Fruit fly (Drosophila melanogaster) whole organism, embryonic: Measurements from ENCODE around the gene Sry-alpha.

Experiments used
- Ada2b ChIP-seq: fragments of 200-800 bp; sonication (Bioruptor generic); IDR thresholded peaks from 2 replicates; pipeline ENCODE4 v1.3.6; 2022; ENCODE audit warnings: missing biosample characterization, missing genetic modification characterization
- Bdp1 ChIP-seq: fragments of 200-800 bp; sonication (Bioruptor generic); optimal IDR thresholded peaks from 3 replicates; lab custom pipeline; 2016; ENCODE audit warnings: missing biosample characterization, missing genetic modification characterization
- Bteb2 ChIP-seq: fragments of 200-800 bp; sonication (Bioruptor generic); optimal IDR thresholded peaks from 2 replicates; lab custom pipeline; 2016; ENCODE audit warnings: missing biosample characterization, missing genetic modification characterization
- CG10274 ChIP-seq: fragments of 200-800 bp; sonication (Bioruptor generic); optimal IDR thresholded peaks from 3 replicates; lab custom pipeline; 2017; ENCODE audit warnings: missing biosample characterization, mild to moderate bottlenecking, missing genetic modification characterization
- CG10543 ChIP-seq: fragments of 200-800 bp; sonication (Bioruptor generic); optimal IDR thresholded peaks from 3 replicates; lab custom pipeline; 2017; ENCODE audit warnings: missing biosample characterization, mild to moderate bottlenecking, missing genetic modification characterization, moderate library complexity
- CG10654 ChIP-seq: fragments of 200-800 bp; sonication (Bioruptor generic); optimal IDR thresholded peaks from 2 replicates; lab custom pipeline; 2016; ENCODE audit warnings: missing biosample characterization, missing genetic modification characterization
- CG12104 ChIP-seq: fragments of 200-800 bp; sonication (Bioruptor generic); optimal IDR thresholded peaks from 3 replicates; lab custom pipeline; 2016; ENCODE audit warnings: missing biosample characterization, missing genetic modification characterization
- CG12299 ChIP-seq: fragments of 200-800 bp; sonication (Bioruptor generic); optimal IDR thresholded peaks from 2 replicates; lab custom pipeline; 2018; ENCODE audit warnings: missing biosample characterization, mild to moderate bottlenecking, missing genetic modification characterization
- CG14050 ChIP-seq: fragments of 200-800 bp; sonication (Bioruptor generic); IDR thresholded peaks from 3 replicates; pipeline ENCODE4 v1.3.6; 2022; ENCODE audit warnings: missing biosample characterization, missing genetic modification characterization
- CG14860 ChIP-seq: fragments of 200-800 bp; sonication (Bioruptor generic); IDR thresholded peaks from 3 replicates; pipeline ENCODE4 v1.3.6; 2022; ENCODE audit warnings: missing biosample characterization, missing genetic modification characterization; ENCODE audit not compliant: partially characterized antibody
- CG1529 ChIP-seq: fragments of 200-800 bp; sonication (Bioruptor generic); optimal IDR thresholded peaks from 3 replicates; lab custom pipeline; 2018; ENCODE audit warnings: missing biosample characterization, missing genetic modification characterization
- CG2120 ChIP-seq: fragments of 200-800 bp; sonication (Bioruptor generic); optimal IDR thresholded peaks from 3 replicates; lab custom pipeline; 2016; ENCODE audit warnings: missing biosample characterization, missing genetic modification characterization
- CG2678 ChIP-seq: fragments of 200-800 bp; sonication (Bioruptor generic); optimal IDR thresholded peaks from 3 replicates; lab custom pipeline; 2019; ENCODE audit warnings: missing biosample characterization, mild to moderate bottlenecking, missing genetic modification characterization, moderate library complexity
- CG31224 ChIP-seq: fragments of 200-800 bp; sonication (Bioruptor generic); IDR thresholded peaks from 2 replicates; pipeline ENCODE4 v1.3.6; 2022; ENCODE audit warnings: missing biosample characterization, missing genetic modification characterization
- CG31365 ChIP-seq: fragments of 200-800 bp; sonication (Bioruptor generic); optimal IDR thresholded peaks from 2 replicates; lab custom pipeline; 2018; ENCODE audit warnings: missing biosample characterization, mild to moderate bottlenecking, missing genetic modification characterization
- CG32772 ChIP-seq: fragments of 200-800 bp; sonication (Bioruptor generic); IDR thresholded peaks from 2 replicates; pipeline ENCODE4 v1.3.6; 2022; ENCODE audit warnings: missing biosample characterization, missing genetic modification characterization
- CG3281 ChIP-seq: fragments of 200-800 bp; sonication (Bioruptor generic); optimal IDR thresholded peaks from 3 replicates; lab custom pipeline; 2017; ENCODE audit warnings: missing biosample characterization, mild to moderate bottlenecking, missing genetic modification characterization
- CG33213 ChIP-seq: fragments of 200-800 bp; sonication (Bioruptor generic); optimal IDR thresholded peaks from 3 replicates; lab custom pipeline; 2016; ENCODE audit warnings: missing biosample characterization, missing genetic modification characterization
- CG34376 ChIP-seq: fragments of 200-800 bp; sonication (Bioruptor generic); optimal IDR thresholded peaks from 2 replicates; lab custom pipeline; 2018; ENCODE audit warnings: missing biosample characterization, mild to moderate bottlenecking, missing genetic modification characterization
- CG42726 ChIP-seq: fragments of 200-800 bp; sonication (Bioruptor generic); IDR thresholded peaks from 2 replicates; pipeline ENCODE4 v1.3.6; 2022; ENCODE audit warnings: missing biosample characterization, missing genetic modification characterization; ENCODE audit not compliant: partially characterized antibody
- CG4854 ChIP-seq: fragments of 200-800 bp; sonication (Bioruptor generic); optimal IDR thresholded peaks from 2 replicates; lab custom pipeline; 2016; ENCODE audit warnings: missing biosample characterization, missing genetic modification characterization, inconsistent platforms
- CG6689 ChIP-seq: fragments of 200-800 bp; sonication (Bioruptor generic); IDR thresholded peaks from 2 replicates; pipeline ENCODE4 v1.3.6; 2022; ENCODE audit warnings: missing biosample characterization, missing genetic modification characterization
- CG7357 ChIP-seq: fragments of 200-800 bp; sonication (Bioruptor generic); IDR thresholded peaks from 3 replicates; pipeline ENCODE4 v1.3.6; 2022; ENCODE audit warnings: missing biosample characterization, missing genetic modification characterization
- CG7987 ChIP-seq: fragments of 200-800 bp; sonication (Bioruptor generic); optimal IDR thresholded peaks from 2 replicates; lab custom pipeline; 2018; ENCODE audit warnings: missing biosample characterization, mild to moderate bottlenecking, missing genetic modification characterization, moderate library complexity
- CrebB ChIP-seq: fragments of 200-800 bp; sonication (Bioruptor generic); optimal IDR thresholded peaks from 3 replicates; lab custom pipeline; 2018; ENCODE audit warnings: missing biosample characterization, mild to moderate bottlenecking, missing genetic modification characterization
- HmgD ChIP-seq: fragments of 200-800 bp; sonication (Bioruptor generic); optimal IDR thresholded peaks from 3 replicates; lab custom pipeline; 2016; ENCODE audit warnings: missing biosample characterization, missing genetic modification characterization
- Lhr ChIP-seq: fragments of 200-800 bp; sonication (Bioruptor generic); optimal IDR thresholded peaks from 3 replicates; lab custom pipeline; 2017; ENCODE audit warnings: mild to moderate bottlenecking, missing biosample characterization, missing genetic modification reagents, missing genetic modification characterization
- Meics ChIP-seq: fragments of 200-800 bp; sonication (Bioruptor generic); optimal IDR thresholded peaks from 2 replicates; lab custom pipeline; 2017; ENCODE audit warnings: missing biosample characterization, mild to moderate bottlenecking, missing genetic modification characterization
- Nf-YA ChIP-seq: fragments of 200-800 bp; sonication (Bioruptor generic); IDR thresholded peaks from 2 replicates; pipeline ENCODE4 v1.3.6; 2022; ENCODE audit warnings: missing biosample characterization, missing genetic modification characterization
- NfI ChIP-seq: fragments of 200-800 bp; sonication (Bioruptor generic); optimal IDR thresholded peaks from 3 replicates; lab custom pipeline; 2018; ENCODE audit warnings: missing biosample characterization, mild to moderate bottlenecking, missing genetic modification characterization, moderate library complexity
- Vsx1 ChIP-seq: fragments of 200-800 bp; sonication (Bioruptor generic); optimal IDR thresholded peaks from 2 replicates; lab custom pipeline; 2017; ENCODE audit warnings: missing biosample characterization, mild to moderate bottlenecking, missing genetic modification characterization, missing genetic modification reagents
- chm ChIP-seq: fragments of 200-800 bp; sonication (Bioruptor generic); IDR thresholded peaks from 2 replicates; pipeline ENCODE4 v1.3.6; 2022; ENCODE audit warnings: missing biosample characterization, missing genetic modification characterization
- ems ChIP-seq: fragments of 200-800 bp; sonication (Bioruptor generic); optimal IDR thresholded peaks from 3 replicates; lab custom pipeline; 2016; ENCODE audit warnings: missing biosample characterization, missing genetic modification characterization
- fd3F ChIP-seq: fragments of 200-800 bp; sonication (Bioruptor generic); optimal IDR thresholded peaks from 2 replicates; lab custom pipeline; 2018; ENCODE audit warnings: missing biosample characterization, mild to moderate bottlenecking, missing genetic modification characterization, moderate library complexity
- gce ChIP-seq: fragments of 200-800 bp; sonication (Bioruptor generic); IDR thresholded peaks from 3 replicates; pipeline ENCODE4 v1.3.6; 2022; ENCODE audit warnings: missing biosample characterization, missing genetic modification characterization
- grau ChIP-seq: fragments of 200-800 bp; optimal IDR thresholded peaks from 3 replicates; lab custom pipeline; 2019; ENCODE audit warnings: missing biosample characterization, mild to moderate bottlenecking, missing genetic modification characterization, moderate library complexity
- hkb ChIP-seq, 2 experiments: fragments of 200-800 bp in 1 of 2; fragments of >200 bp in 1 of 2; sonication (Bioruptor generic) in 1 of 2; IDR thresholded peaks in 1 of 2; optimal IDR thresholded peaks in 1 of 2; 2 replicates each; pipeline versions ENCODE4 v1.3.6 to Lab custom; 2017 to 2022; ENCODE audit warnings: missing biosample characterization in 1 of 2, missing genetic modification characterization in 1 of 2
- lab ChIP-seq: fragments of 200-800 bp; sonication (Bioruptor generic); optimal IDR thresholded peaks from 3 replicates; lab custom pipeline; 2017; ENCODE audit warnings: missing biosample characterization, missing genetic modification characterization, mild to moderate bottlenecking, moderate library complexity, missing genetic modification reagents
- lola ChIP-seq, 3 experiments: fragments of >200 bp in 2 of 3; fragments of 200-800 bp in 1 of 3; sonication (Bioruptor generic) in 1 of 3; optimal IDR thresholded peaks; 2 replicates each; lab custom pipeline; 2017 to 2019; ENCODE audit warnings: missing biosample characterization in 3 of 3, missing genetic modification characterization in 3 of 3, mild to moderate bottlenecking in 1 of 3, moderate library complexity in 1 of 3
- nau ChIP-seq: fragments of 200-800 bp; sonication (Bioruptor generic); optimal IDR thresholded peaks from 3 replicates; lab custom pipeline; 2017; ENCODE audit warnings: missing biosample characterization, mild to moderate bottlenecking, missing genetic modification characterization, missing genetic modification reagents
- nerfin-1 ChIP-seq: fragments of 200-800 bp; sonication (Bioruptor generic); optimal IDR thresholded peaks from 3 replicates; lab custom pipeline; 2019; ENCODE audit warnings: missing biosample characterization, mild to moderate bottlenecking, missing genetic modification characterization, moderate library complexity
- pita ChIP-seq: fragments of 200-800 bp; sonication (Bioruptor generic); optimal IDR thresholded peaks from 2 replicates; lab custom pipeline; 2017; ENCODE audit warnings: missing biosample characterization, mild to moderate bottlenecking, missing genetic modification characterization
- pros ChIP-seq: fragments of 200-800 bp; sonication (Bioruptor generic); optimal IDR thresholded peaks from 3 replicates; lab custom pipeline; 2019; ENCODE audit warnings: missing biosample characterization, mild to moderate bottlenecking, missing genetic modification characterization, moderate library complexity
- slbo ChIP-seq: fragments of 200-800 bp; sonication (Bioruptor generic); IDR thresholded peaks from 2 replicates; pipeline ENCODE4 v1.3.6; 2022; ENCODE audit warnings: missing biosample characterization, missing genetic modification characterization
- so ChIP-seq: fragments of 200-800 bp; sonication (Bioruptor generic); IDR thresholded peaks from 3 replicates; pipeline ENCODE4 v1.3.6; 2022; ENCODE audit warnings: missing biosample characterization, missing genetic modification characterization
- sob ChIP-seq: fragments of 200-800 bp; sonication (Bioruptor generic); IDR thresholded peaks from 2 replicates; pipeline ENCODE4 v1.3.6; 2022; ENCODE audit warnings: missing biosample characterization, missing genetic modification characterization
- stc ChIP-seq: fragments of 200-800 bp; sonication (Bioruptor generic); IDR thresholded peaks from 2 replicates; pipeline ENCODE4 v1.3.6; 2022; ENCODE audit warnings: missing biosample characterization, missing genetic modification characterization
- zfh2 ChIP-seq: fragments of 200-800 bp; sonication (Bioruptor generic); optimal IDR thresholded peaks from 2 replicates; lab custom pipeline; 2016; ENCODE audit warnings: missing biosample characterization, missing genetic modification characterization

The Sry-alpha gene

dm6 chr3R:30012602-30013489 is 26.7 kb upstream of the Sry-alpha start (continued):
- TF ChIP-seq Bdp1: no peak
- 0 out of 2 replicates have a peak, but pooled peaks have one; percentile 16 for TF ChIP-seq CG32772 (GFP tag; lab: Robert Waterston, UW)
- no peak for TF ChIP-seq CG7357 (GFP tag; lab: Robert Waterston, UW)
- no peak for TF ChIP-seq fd3F (GFP tag; lab: Kevin White, UChicago)
- no peak for TF ChIP-seq HmgD (GFP tag; lab: Kevin White, UChicago)
- peak; percentile 7 for TF ChIP-seq ems (GFP tag; lab: Kevin White, UChicago)
- TF ChIP-seq Bteb2 (GFP tag; lab: Kevin White, UChicago): no peak
- peak; percentile 20 for TF ChIP-seq Vsx1 (GFP tag; lab: Kevin White, UChicago)
- no peak for TF ChIP-seq CG12104 (GFP tag; lab: Kevin White, UChicago)
- TF ChIP-seq CG10274: peak; percentile 85
- peak; percentile 48; the same call in 1 of the 2 replicates for TF ChIP-seq slbo (GFP tag; lab: Robert Waterston, UW)
- no peak for TF ChIP-seq pros (GFP tag; lab: Kevin White, UChicago)
- no peak for TF ChIP-seq CG14050
- TF ChIP-seq CG2120 (GFP tag; lab: Kevin White, UChicago): peak; percentile 42
- no peak for TF ChIP-seq CG33213 (GFP tag; lab: Kevin White, UChicago)
- TF ChIP-seq CG1529: no peak
- peak; percentile 46 for TF ChIP-seq Meics (GFP tag; lab: Kevin White, UChicago)
- no peak for TF ChIP-seq CG7987 (GFP tag; lab: Kevin White, UChicago)
- no peak for TF ChIP-seq CG10654 (GFP tag; lab: Kevin White, UChicago)
- TF ChIP-seq CG34376 (GFP tag; lab: Kevin White, UChicago): peak; percentile 27
- TF ChIP-seq CG14860 (GFP tag; lab: Robert Waterston, UW): no peak
- peak; percentile 80 for TF ChIP-seq grau (tag; lab: Kevin White, UChicago)
- no peak for TF ChIP-seq CG31365 (tag; lab: Kevin White, UChicago)
- TF ChIP-seq CG2678 (tag; lab: Kevin White, UChicago): peak; percentile 49
- no peak for TF ChIP-seq lola (GFP tag; optimal IDR thresholded peaks at IDR 0.05; lab: Kevin White, UChicago)
- TF ChIP-seq nerfin-1 (tag; lab: Kevin White, UChicago): no peak
- TF ChIP-seq CG42726 (GFP tag; lab: Robert Waterston, UW): no peak
- TF ChIP-seq chm (GFP tag; lab: Robert Waterston, UW): no peak
- no peak for TF ChIP-seq NfI (GFP tag; lab: Kevin White, UChicago)
- peak; percentile 18 for TF ChIP-seq CG10543 (GFP tag; lab: Kevin White, UChicago)
- TF ChIP-seq so (GFP tag; lab: Robert Waterston, UW): no peak
- TF ChIP-seq zfh2 (GFP tag; lab: Kevin White, UChicago): no peak
- peak; percentile 56 for TF ChIP-seq lab
- TF ChIP-seq Ada2b (GFP tag; lab: Robert Waterston, UW): 0 out of 2 replicates have a peak, but pooled peaks have one; percentile 25
- peak; percentile 37 for TF ChIP-seq CG3281
- TF ChIP-seq nau (GFP tag; lab: Kevin White, UChicago): no peak
- no peak for TF ChIP-seq CG12299 (tag; lab: Kevin White, UChicago)
- no peak for TF ChIP-seq CG4854
- no peak for TF ChIP-seq pita (GFP tag; lab: Kevin White, UChicago)
- TF ChIP-seq Nf-YA (GFP tag; lab: Robert Waterston, UW): no peak
- TF ChIP-seq CG6689 (GFP tag; lab: Robert Waterston, UW): no peak
- no peak for TF ChIP-seq hkb (optimal IDR thresholded peaks at IDR 0.05; lab: Kevin White, UChicago)
- peak; percentile 47 for TF ChIP-seq hkb (GFP tag; IDR thresholded peaks at IDR 0.05; lab: Robert Waterston, UW)
- no peak for TF ChIP-seq Lhr (GFP tag; lab: Kevin White, UChicago)
- TF ChIP-seq gce (GFP tag; lab: Robert Waterston, UW): no peak
- 0 out of 2 replicates have a peak, but pooled peaks have one; percentile 25 for TF ChIP-seq stc
- TF ChIP-seq CG31224 (GFP tag; lab: Robert Waterston, UW): peak; percentile 43
- no peak for TF ChIP-seq sob (GFP tag; lab: Robert Waterston, UW)
- no peak for TF ChIP-seq CrebB
